Worm (Caenorhabditis elegans) whole organism, young adult: Measurements from ENCODE around the gene gst-23.

Experiments
- ceh-40 ChIP-seq: fragments of 200-800 bp; sonication (Bioruptor generic); IDR thresholded peaks from 2 replicates; pipeline ENCODE4 v1.3.6; 2022; ENCODE audit warnings: missing genetic modification characterization, missing compliant biosample characterization
- hrde-1 ChIP-seq: sonication (generic microtip); optimal IDR thresholded peaks from 2 replicates; lab custom pipeline; 2016; ENCODE audit warnings: missing genetic modification characterization, mild to moderate bottlenecking, missing compliant biosample characterization, moderate library complexity, missing genotype, missing genetic modification reagents, borderline replicate concordance

DNA sequence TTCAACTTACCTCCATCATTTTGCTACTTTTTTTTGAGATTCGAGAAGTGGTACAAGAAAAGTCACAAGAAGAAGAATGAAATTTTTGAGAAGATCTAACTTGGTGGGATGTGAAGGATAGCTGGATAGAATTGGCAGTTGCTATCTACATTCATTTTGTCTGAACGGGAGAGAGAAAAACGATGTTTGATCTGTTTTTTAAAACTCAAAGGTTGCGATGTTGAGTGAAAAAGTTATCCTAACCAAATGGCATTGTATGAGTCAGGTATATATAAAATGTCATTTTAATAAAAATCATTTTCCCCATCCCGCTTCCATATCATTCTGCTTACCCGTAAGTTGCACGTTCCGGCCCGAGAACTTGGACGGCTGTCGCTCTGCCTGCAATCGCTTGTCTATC, 46.2 kb downstream of the gst-23 start, which contains the start of gene F35F10.6:
- no peak for TF ChIP-seq ceh-40 (GFP tag; lab: Robert Waterston, UW)
- TF ChIP-seq hrde-1 (tag; lab: Kevin White, UChicago): no peak
